Worm (Caenorhabditis elegans) whole organism, late embryonic: ENCODE measurements around the gene srlf-15.

ENCODE experiments used
- K02D7.2 ChIP-seq: sonication (generic microtip); optimal IDR thresholded peaks from 2 replicates; lab custom pipeline; 2017; ENCODE audit warnings: mild to moderate bottlenecking, missing genetic modification characterization, missing compliant biosample characterization
- Y22D7AL.16 ChIP-seq: sonication (generic microtip); optimal IDR thresholded peaks from 2 replicates; lab custom pipeline; 2016; ENCODE audit warnings: missing genetic modification characterization, missing compliant biosample characterization
- ama-1 ChIP-seq: fragments of 150-350 bp; optimal IDR thresholded peaks from 2 replicates; lab custom pipeline; 2014
- ceh-19 ChIP-seq: fragments of 200-800 bp; sonication (Bioruptor generic); optimal IDR thresholded peaks from 2 replicates; lab custom pipeline; 2018; ENCODE audit warnings: mild to moderate bottlenecking, missing genetic modification characterization, missing compliant biosample characterization
- dmd-4 ChIP-seq: sonication (generic microtip); optimal IDR thresholded peaks from 2 replicates; lab custom pipeline; 2016; ENCODE audit warnings: borderline replicate concordance, missing genetic modification characterization, missing compliant biosample characterization
- fkh-6 ChIP-seq: sonication (generic microtip); optimal IDR thresholded peaks from 2 replicates; lab custom pipeline; 2016; ENCODE audit warnings: missing genetic modification characterization, missing compliant biosample characterization
- hlh-8 ChIP-seq: sonication (generic microtip); optimal IDR thresholded peaks from 2 replicates; lab custom pipeline; 2016; ENCODE audit warnings: missing genotype, missing genetic modification characterization, missing compliant biosample characterization
- nfya-1 ChIP-seq: sonication (generic microtip); optimal IDR thresholded peaks from 2 replicates; lab custom pipeline; 2017; ENCODE audit warnings: missing genetic modification characterization, mild to moderate bottlenecking, missing compliant biosample characterization, antibody characterized with exemption, moderate library complexity
- pax-1 ChIP-seq: fragments of 150-350 bp; optimal IDR thresholded peaks from 2 replicates; lab custom pipeline; 2014; ENCODE audit warnings: missing biosample characterization, missing genetic modification characterization
- pha-4 ChIP-seq: fragments of 150-350 bp; optimal IDR thresholded peaks from 2 replicates; lab custom pipeline; 2018; ENCODE audit warnings: missing biosample characterization, missing genetic modification reagents, missing genetic modification characterization
- tbx-2 ChIP-seq: sonication (generic microtip); optimal IDR thresholded peaks from 2 replicates; lab custom pipeline; 2016; ENCODE audit warnings: missing genetic modification characterization, missing compliant biosample characterization
- unc-42 ChIP-seq: sonication (generic microtip); optimal IDR thresholded peaks from 2 replicates; lab custom pipeline; 2016; ENCODE audit warnings: missing genotype, missing genetic modification characterization, missing compliant biosample characterization
- unc-55 ChIP-seq: sonication (generic microtip); optimal IDR thresholded peaks from 2 replicates; lab custom pipeline; 2017; ENCODE audit warnings: missing biosample characterization, missing genetic modification reagents, missing genetic modification characterization
- unc-86 ChIP-seq: sonication (generic microtip); optimal IDR thresholded peaks from 2 replicates; lab custom pipeline; 2016; ENCODE audit warnings: missing genetic modification characterization, missing compliant biosample characterization

- TF ChIP-seq unc-55 (GFP tag; lab: Kevin White, UChicago) (no peak), pha-4 (tag; lab: Kevin White, UChicago) (no peak), nfya-1 (tag; lab: Kevin White, UChicago) (no peak), fkh-6 (tag; lab: Kevin White, UChicago) (no peak), dmd-4 (no peak), ceh-19 (GFP tag; lab: Kevin White, UChicago) (no peak), ama-1 (lab: Kevin White, UChicago) (no peak), Y22D7AL.16 (tag; lab: Kevin White, UChicago) (no peak), hlh-8 (no peak), K02D7.2 (tag; lab: Kevin White, UChicago) (no peak), pax-1 (tag; lab: Kevin White, UChicago) (no peak), unc-42 (tag; lab: Kevin White, UChicago) (no peak), unc-86 (tag; lab: Kevin White, UChicago) (no peak), tbx-2 (tag; lab: Kevin White, UChicago) (no peak)
Measured at ce11 chrII:10993607-10994229, 42.2 kb upstream of the srlf-15 start.
